Fruit fly (Drosophila melanogaster) whole organism, embryonic: Measurements from ENCODE around the gene CG10376.

Experiments used
- B-H2 ChIP-seq: fragments of 200-800 bp; sonication (Bioruptor generic); optimal IDR thresholded peaks from 2 replicates; lab custom pipeline; 2018; ENCODE audit warnings: missing biosample characterization, mild to moderate bottlenecking, missing genetic modification characterization
- CG10431 ChIP-seq: fragments of 200-800 bp; sonication (Bioruptor generic); optimal IDR thresholded peaks from 3 replicates; lab custom pipeline; 2018; ENCODE audit warnings: missing biosample characterization, mild to moderate bottlenecking, missing genetic modification characterization
- CG11093 ChIP-seq: fragments of 200-800 bp; sonication (Bioruptor generic); IDR thresholded peaks from 3 replicates; pipeline ENCODE4 v1.3.6; 2022; ENCODE audit warnings: missing biosample characterization, missing genetic modification characterization
- CG12071 ChIP-seq: fragments of 200-800 bp; sonication (Bioruptor generic); optimal IDR thresholded peaks from 3 replicates; lab custom pipeline; 2018; ENCODE audit warnings: missing biosample characterization, mild to moderate bottlenecking, missing genetic modification characterization
- CG12104 ChIP-seq: fragments of 200-800 bp; sonication (Bioruptor generic); optimal IDR thresholded peaks from 3 replicates; lab custom pipeline; 2016; ENCODE audit warnings: missing biosample characterization, missing genetic modification characterization
- CG13123 ChIP-seq: fragments of 200-800 bp; sonication (Bioruptor generic); optimal IDR thresholded peaks from 2 replicates; lab custom pipeline; 2016; ENCODE audit warnings: missing biosample characterization, missing genetic modification characterization
- CG14441 ChIP-seq: fragments of 200-800 bp; sonication (Bioruptor generic); IDR thresholded peaks from 2 replicates; pipeline ENCODE4 v1.3.6; 2022; ENCODE audit warnings: missing biosample characterization, missing genetic modification characterization
- CG14965 ChIP-seq: fragments of 200-800 bp; sonication (Bioruptor generic); optimal IDR thresholded peaks from 2 replicates; lab custom pipeline; 2016; ENCODE audit warnings: missing biosample characterization, missing genetic modification characterization, borderline replicate concordance
- CG15514 ChIP-seq: fragments of 200-800 bp; sonication (Bioruptor generic); optimal IDR thresholded peaks from 3 replicates; lab custom pipeline; 2017; ENCODE audit warnings: missing biosample characterization, missing genetic modification characterization, mild to moderate bottlenecking, moderate library complexity, missing genetic modification reagents
- CG15601 ChIP-seq: fragments of 200-800 bp; sonication (Bioruptor generic); optimal IDR thresholded peaks from 3 replicates; lab custom pipeline; 2019; ENCODE audit warnings: missing biosample characterization, mild to moderate bottlenecking, missing genetic modification characterization, moderate library complexity
- CG17612 ChIP-seq: fragments of 200-800 bp; sonication (Bioruptor generic); IDR thresholded peaks from 2 replicates; pipeline ENCODE4 v1.3.6; 2022; ENCODE audit warnings: missing biosample characterization, missing genetic modification characterization
- CG18764 ChIP-seq: fragments of 200-800 bp; sonication (Bioruptor generic); optimal IDR thresholded peaks from 3 replicates; lab custom pipeline; 2016; ENCODE audit warnings: missing biosample characterization, missing genetic modification characterization
- CG2889 ChIP-seq: fragments of 200-800 bp; sonication (Bioruptor generic); IDR thresholded peaks from 3 replicates; pipeline ENCODE4 v1.3.6; 2022; ENCODE audit warnings: missing biosample characterization, missing genetic modification characterization
- CG31388 ChIP-seq: fragments of 200-800 bp; sonication (Bioruptor generic); optimal IDR thresholded peaks from 2 replicates; lab custom pipeline; 2016; ENCODE audit warnings: missing biosample characterization, missing genetic modification characterization
- CG34376 ChIP-seq: fragments of 200-800 bp; sonication (Bioruptor generic); optimal IDR thresholded peaks from 2 replicates; lab custom pipeline; 2018; ENCODE audit warnings: missing biosample characterization, mild to moderate bottlenecking, missing genetic modification characterization
- CG3995 ChIP-seq: fragments of 200-800 bp; sonication (Bioruptor generic); optimal IDR thresholded peaks from 3 replicates; lab custom pipeline; 2016; ENCODE audit warnings: missing biosample characterization, missing genetic modification characterization
- CG43689 ChIP-seq: fragments of 200-800 bp; sonication (Bioruptor generic); IDR thresholded peaks from 2 replicates; pipeline ENCODE4 v1.3.6; 2022; ENCODE audit warnings: missing biosample characterization, missing genetic modification characterization
- CG4707 ChIP-seq: fragments of 200-800 bp; sonication (Bioruptor generic); optimal IDR thresholded peaks from 2 replicates; lab custom pipeline; 2018; ENCODE audit warnings: missing biosample characterization, mild to moderate bottlenecking, missing genetic modification characterization, moderate library complexity
- CG4730 ChIP-seq: fragments of 200-800 bp; sonication (Bioruptor generic); IDR thresholded peaks from 2 replicates; pipeline ENCODE4 v1.3.6; 2022; ENCODE audit warnings: missing biosample characterization, missing genetic modification characterization
- CG7556 ChIP-seq: fragments of 200-800 bp; sonication (Bioruptor generic); optimal IDR thresholded peaks from 2 replicates; lab custom pipeline; 2017; ENCODE audit warnings: missing biosample characterization, mild to moderate bottlenecking, missing genetic modification characterization
- Doc3 ChIP-seq: fragments of 200-800 bp; sonication (Bioruptor generic); IDR thresholded peaks from 3 replicates; pipeline ENCODE4 v1.3.6; 2022; ENCODE audit warnings: missing biosample characterization, missing genetic modification characterization; ENCODE audit not compliant: partially characterized antibody
- HLH3B ChIP-seq: fragments of 200-800 bp; sonication (Bioruptor generic); IDR thresholded peaks from 2 replicates; pipeline ENCODE4 v1.3.6; 2022; ENCODE audit warnings: missing biosample characterization, missing genetic modification characterization
- HmgD ChIP-seq: fragments of 200-800 bp; sonication (Bioruptor generic); optimal IDR thresholded peaks from 3 replicates; lab custom pipeline; 2016; ENCODE audit warnings: missing biosample characterization, missing genetic modification characterization
- Hmx ChIP-seq: fragments of 200-800 bp; sonication (Bioruptor generic); optimal IDR thresholded peaks from 2 replicates; lab custom pipeline; 2016; ENCODE audit warnings: missing biosample characterization, missing genetic modification characterization
- Max ChIP-seq: fragments of 200-800 bp; sonication (Bioruptor generic); optimal IDR thresholded peaks from 2 replicates; lab custom pipeline; 2016; ENCODE audit warnings: missing biosample characterization, mild to moderate bottlenecking, missing genetic modification characterization
- NfI ChIP-seq: fragments of 200-800 bp; sonication (Bioruptor generic); optimal IDR thresholded peaks from 3 replicates; lab custom pipeline; 2018; ENCODE audit warnings: missing biosample characterization, mild to moderate bottlenecking, missing genetic modification characterization, moderate library complexity
- Optix ChIP-seq: fragments of 200-800 bp; sonication (Bioruptor generic); IDR thresholded peaks from 3 replicates; pipeline ENCODE4 v1.3.6; 2022; ENCODE audit warnings: missing biosample characterization, missing genetic modification characterization
- Side ChIP-seq: fragments of 200-800 bp; sonication (Bioruptor generic); optimal IDR thresholded peaks from 2 replicates; lab custom pipeline; 2016; ENCODE audit warnings: missing biosample characterization, missing genetic modification characterization
- Sox102F ChIP-seq: fragments of 200-800 bp; sonication (Bioruptor generic); optimal IDR thresholded peaks from 2 replicates; lab custom pipeline; 2018; ENCODE audit warnings: missing biosample characterization, mild to moderate bottlenecking, missing genetic modification characterization, moderate library complexity
- ac ChIP-seq: fragments of 200-800 bp; sonication (Bioruptor generic); optimal IDR thresholded peaks from 3 replicates; lab custom pipeline; 2017; ENCODE audit warnings: missing biosample characterization, mild to moderate bottlenecking, missing genetic modification characterization
- aop ChIP-seq: fragments of 200-800 bp; sonication (Bioruptor generic); IDR thresholded peaks from 2 replicates; pipeline ENCODE4 v1.3.6; 2022; ENCODE audit warnings: missing biosample characterization, missing genetic modification characterization
- ase ChIP-seq: fragments of 200-800 bp; sonication (Bioruptor generic); IDR thresholded peaks from 3 replicates; pipeline ENCODE4 v1.3.6; 2022; ENCODE audit warnings: missing biosample characterization, missing genetic modification characterization
- bsh ChIP-seq, 2 experiments: fragments of 200-800 bp; sonication (Bioruptor generic); optimal IDR thresholded peaks; 2 replicates each; lab custom pipeline; 2017 to 2018; ENCODE audit warnings: mild to moderate bottlenecking in 2 of 2, missing biosample characterization in 2 of 2, missing genetic modification characterization in 2 of 2, moderate library complexity in 1 of 2
- cad ChIP-seq: fragments of >200 bp; optimal IDR thresholded peaks from 2 replicates; lab custom pipeline; 2017; ENCODE audit warnings: missing biosample characterization, missing genetic modification characterization
- dmrt11E ChIP-seq: fragments of 200-800 bp; sonication (Bioruptor generic); optimal IDR thresholded peaks from 3 replicates; lab custom pipeline; 2018; ENCODE audit warnings: missing biosample characterization, mild to moderate bottlenecking, missing genetic modification characterization, moderate library complexity
- eyg ChIP-seq: fragments of 200-800 bp; sonication (Bioruptor generic); optimal IDR thresholded peaks from 3 replicates; lab custom pipeline; 2016; ENCODE audit warnings: missing biosample characterization, missing genetic modification characterization
- hb ChIP-seq: fragments of 200-800 bp; sonication (Bioruptor generic); IDR thresholded peaks from 3 replicates; pipeline ENCODE4 v1.3.6; 2022; ENCODE audit warnings: missing biosample characterization, missing genetic modification characterization; ENCODE audit not compliant: partially characterized antibody
- jigr1 ChIP-seq: fragments of 200-800 bp; sonication (Bioruptor generic); IDR thresholded peaks from 3 replicates; pipeline ENCODE4 v1.3.6; 2022; ENCODE audit warnings: missing biosample characterization, missing genetic modification characterization
- kni ChIP-seq: fragments of 200-800 bp; sonication (Bioruptor generic); optimal IDR thresholded peaks from 3 replicates; lab custom pipeline; 2017; ENCODE audit warnings: mild to moderate bottlenecking, missing biosample characterization, missing genetic modification reagents, missing genetic modification characterization
- nom ChIP-seq: fragments of 200-800 bp; sonication (Bioruptor generic); optimal IDR thresholded peaks from 2 replicates; lab custom pipeline; 2017; ENCODE audit warnings: missing biosample characterization, missing genetic modification characterization, mild to moderate bottlenecking, moderate library complexity, missing genetic modification reagents
- otp ChIP-seq: fragments of 200-800 bp; sonication (Bioruptor generic); IDR thresholded peaks from 3 replicates; pipeline ENCODE4, ENCODE4 v1.3.6; 2022; ENCODE audit warnings: missing biosample characterization, missing genetic modification characterization
- pnt ChIP-seq: fragments of 200-800 bp; sonication (Bioruptor generic); optimal IDR thresholded peaks from 3 replicates; lab custom pipeline; 2016; ENCODE audit warnings: missing biosample characterization, missing genetic modification characterization
- prd ChIP-seq, 3 experiments: fragments of >200 bp in 2 of 3; fragments of 200-800 bp in 1 of 3; sonication (Bioruptor generic) in 1 of 3; optimal IDR thresholded peaks in 2 of 3; IDR thresholded peaks in 1 of 3; 2 replicates in 2 of 3; 3 replicates in 1 of 3; pipeline versions ENCODE4 v1.3.6 to Lab custom; 2017 to 2022; ENCODE audit warnings: missing biosample characterization in 1 of 3, missing genetic modification characterization in 1 of 3
- rib ChIP-seq: fragments of 200-800 bp; sonication (Bioruptor generic); IDR thresholded peaks from 2 replicates; pipeline ENCODE4 v1.3.6; 2022; ENCODE audit warnings: missing biosample characterization, missing genetic modification characterization
- sens ChIP-seq: fragments of 200-800 bp; sonication (Bioruptor generic); peaks from one replicate; lab custom pipeline; 2016; ENCODE audit warnings: missing biosample characterization, missing genetic modification characterization
- slp2 ChIP-seq: fragments of 200-800 bp; sonication (Bioruptor generic); optimal IDR thresholded peaks from 2 replicates; lab custom pipeline; 2016; ENCODE audit warnings: missing biosample characterization, missing genetic modification characterization
- tin ChIP-seq: fragments of 200-800 bp; sonication (Bioruptor generic); optimal IDR thresholded peaks from 3 replicates; lab custom pipeline; 2016; ENCODE audit warnings: missing biosample characterization, missing genetic modification characterization
- tio ChIP-seq: fragments of 200-800 bp; sonication (Bioruptor generic); optimal IDR thresholded peaks from 2 replicates; lab custom pipeline; 2017; ENCODE audit warnings: missing biosample characterization, missing genetic modification characterization, inconsistent platforms

Gene CG10376

DNA sequence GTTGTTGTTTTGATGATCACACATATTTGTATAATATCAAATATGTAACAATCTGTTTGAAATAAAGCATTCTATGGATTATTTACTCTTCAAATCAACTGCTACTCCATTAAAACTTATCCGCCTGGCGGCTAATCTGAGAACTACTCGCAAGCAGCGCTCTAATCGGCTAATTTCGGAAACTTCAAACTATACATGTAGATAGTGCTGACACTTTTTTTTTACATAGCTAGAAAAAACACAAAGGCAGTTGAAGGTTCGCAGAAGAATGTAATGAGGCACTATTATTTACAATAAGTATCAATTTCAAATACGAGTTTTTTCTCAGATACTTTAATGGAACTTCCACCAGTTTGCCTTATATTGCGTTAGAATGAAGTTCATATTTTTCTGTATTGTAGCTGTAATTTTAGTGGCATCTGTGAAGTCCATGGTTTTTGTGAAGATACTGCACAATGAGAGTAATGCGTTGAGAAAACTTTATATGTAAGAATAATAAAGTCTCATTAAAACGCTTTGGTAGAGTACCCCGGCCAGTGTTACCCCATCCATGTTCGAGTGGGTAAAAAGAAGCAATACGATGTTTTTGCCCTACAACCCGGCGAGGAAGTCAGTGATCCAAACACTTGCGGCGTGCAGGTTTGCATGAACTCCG, 36.8 kb downstream of the CG10376 start (continued):
- TF ChIP-seq CG3995 (GFP tag; lab: Kevin White, UChicago) (no peak), Side (peak; percentile 36), tin (GFP tag; lab: Kevin White, UChicago) (peak; percentile 56), CG12071 (GFP tag; lab: Kevin White, UChicago) (no peak), CG14441 (peak; percentile 49; the same call in 1 of the 2 replicates), CG14965 (GFP tag; lab: Kevin White, UChicago) (no peak), CG13123 (GFP tag; lab: Kevin White, UChicago) (peak; percentile 4), Doc3 (GFP tag; lab: Robert Waterston, UW) (no peak), prd (optimal IDR thresholded peaks at IDR 0.05; lab: Kevin White, UChicago) (no peak), prd (GFP tag; IDR thresholded peaks at IDR 0.05; lab: Robert Waterston, UW) (peak; percentile 47; the same call in 2 of the 3 replicates), NfI (peak; percentile 57), aop (no peak), CG7556 (GFP tag; lab: Kevin White, UChicago) (no peak), CG4730 (GFP tag; lab: Robert Waterston, UW) (peak; percentile 55; the same call in 1 of the 2 replicates), CG10431 (GFP tag; lab: Kevin White, UChicago) (no peak), dmrt11E (tag; lab: Kevin White, UChicago) (peak; percentile 2), CG4707 (GFP tag; lab: Kevin White, UChicago) (peak; percentile 21), slp2 (peak; percentile 6), HmgD (GFP tag; lab: Kevin White, UChicago) (peak; percentile 80), ase (GFP tag; lab: Robert Waterston, UW) (peak; percentile 75), Max (GFP tag; lab: Kevin White, UChicago) (no peak), HLH3B (GFP tag; lab: Robert Waterston, UW) (peak; percentile 28; the same call in 1 of the 2 replicates), CG18764 (GFP tag; lab: Kevin White, UChicago) (peak; percentile 23), otp (GFP tag; lab: Robert Waterston, UW) (peak; percentile 62; the same call in 2 of the 3 replicates)

DNA sequence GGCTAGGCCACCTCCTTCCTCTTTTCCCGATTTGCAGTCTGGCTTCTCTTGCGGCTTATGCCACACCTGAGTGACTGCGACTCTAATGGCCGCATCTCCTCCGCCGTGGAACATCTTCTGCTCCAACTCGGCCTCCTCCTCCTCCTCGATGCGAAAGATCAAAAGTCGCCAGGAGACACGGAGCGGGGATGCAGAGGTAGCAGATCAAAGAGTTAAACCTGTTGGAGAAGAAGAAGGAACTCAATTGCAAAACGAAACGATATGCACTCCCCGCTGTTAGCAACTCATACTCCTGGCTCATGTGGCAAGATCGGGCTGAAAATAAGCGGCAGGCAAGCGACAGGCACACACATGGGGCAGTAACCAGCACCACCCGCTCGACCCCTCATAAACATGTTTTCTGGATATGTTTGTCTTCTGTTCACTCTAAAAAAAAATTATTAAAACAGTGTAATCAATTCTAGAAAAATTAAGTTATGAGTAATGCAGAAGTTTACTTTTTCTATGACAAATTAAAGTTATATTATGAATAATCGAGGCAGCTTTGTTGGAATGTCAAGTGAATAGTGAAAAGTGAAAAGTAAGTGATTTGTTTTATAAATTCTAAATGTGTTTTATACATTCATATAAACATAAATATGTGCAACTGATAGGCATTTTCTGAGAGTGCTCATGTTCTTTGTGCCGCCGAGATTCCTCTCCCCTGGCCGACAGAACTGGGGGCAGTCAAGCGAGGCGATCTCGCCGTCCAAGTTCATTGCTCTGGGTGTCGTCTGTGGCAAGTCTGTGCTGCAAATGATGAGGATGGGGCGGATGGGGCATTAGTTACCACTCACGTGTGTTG, 38.0 kb downstream of the CG10376 start:
- no peak for TF ChIP-seq CG2889 (GFP tag; lab: Robert Waterston, UW)
- TF ChIP-seq CG34376 (GFP tag; lab: Kevin White, UChicago), result no peak
- TF ChIP-seq CG11093 (GFP tag; lab: Robert Waterston, UW), result no peak
- no peak for TF ChIP-seq pnt (GFP tag; lab: Kevin White, UChicago)
- no peak for TF ChIP-seq tio (GFP tag; lab: Kevin White, UChicago)
- no peak for TF ChIP-seq Sox102F (GFP tag; lab: Kevin White, UChicago)
- TF ChIP-seq CG15601 (tag; lab: Kevin White, UChicago), result no peak
- TF ChIP-seq cad (GFP tag; lab: Kevin White, UChicago), result no peak
- TF ChIP-seq CG12104, result no peak
- TF ChIP-seq Optix (GFP tag; lab: Robert Waterston, UW), result 0 out of 3 replicates have a peak, but pooled peaks have one; percentile 17
- peak; percentile 78 for TF ChIP-seq nom (GFP tag; lab: Kevin White, UChicago)
- no peak for TF ChIP-seq jigr1
- TF ChIP-seq bsh (GFP tag; optimal IDR thresholded peaks at IDR 0.05; lab: Kevin White, UChicago), result peak; percentile 10 to 58
- TF ChIP-seq Hmx (GFP tag; lab: Kevin White, UChicago), result no peak
- TF ChIP-seq ac, result no peak
- no peak for TF ChIP-seq hb (GFP tag; lab: Robert Waterston, UW)
- no peak for TF ChIP-seq CG31388 (GFP tag; lab: Kevin White, UChicago)
- TF ChIP-seq kni (GFP tag; lab: Kevin White, UChicago), result no peak
- TF ChIP-seq CG17612 (GFP tag; lab: Robert Waterston, UW), result no peak
- TF ChIP-seq CG15514 (GFP tag; lab: Kevin White, UChicago), result no peak
- TF ChIP-seq sens (GFP tag; lab: Kevin White, UChicago), result peak; percentile 63
- TF ChIP-seq B-H2 (GFP tag; lab: Kevin White, UChicago), result no peak
- TF ChIP-seq rib, result no peak
- no peak for TF ChIP-seq eyg (GFP tag; lab: Kevin White, UChicago)
- TF ChIP-seq CG43689, result no peak
